Worm (Caenorhabditis elegans) whole organism, young adult: ENCODE measurements around the gene lnkn-1.
A peak's percentile ranks its signal among the peaks of the same experiment; 100 is the strongest.

Source experiments
- B0336.3 ChIP-seq: fragments of 200-800 bp; sonication (Bioruptor generic); IDR thresholded peaks from 2 replicates; pipeline ENCODE4 v1.3.6; 2022; ENCODE audit warnings: missing genetic modification characterization, missing compliant biosample characterization
- Y67H2A.10 ChIP-seq: fragments of 200-800 bp; sonication (Bioruptor generic); conservative IDR thresholded peaks from 2 replicates; pipeline ENCODE4 v1.3.6; 2022; ENCODE audit warnings: missing genetic modification reagents, missing genetic modification characterization, missing compliant biosample characterization
- ZK185.1 ChIP-seq: sonication (generic microtip); optimal IDR thresholded peaks from 2 replicates; lab custom pipeline; 2016; ENCODE audit warnings: mild to moderate bottlenecking, missing genetic modification characterization, missing compliant biosample characterization; ENCODE audit not compliant: poor library complexity, severe bottlenecking
- dpl-1 ChIP-seq: fragments of 150-350 bp; optimal IDR thresholded peaks from 2 replicates; lab custom pipeline; 2014; ENCODE audit warnings: missing biosample characterization, missing genetic modification reagents, missing genetic modification characterization
- him-1 ChIP-seq: sonication (generic microtip); optimal IDR thresholded peaks from 2 replicates; lab custom pipeline; 2016; ENCODE audit warnings: missing genotype, missing genetic modification reagents, missing genetic modification characterization, missing compliant biosample characterization
- mes-4 ChIP-seq: sonication (generic microtip); optimal IDR thresholded peaks from 2 replicates; lab custom pipeline; 2016; ENCODE audit warnings: missing genotype, missing genetic modification characterization, missing compliant biosample characterization
- nfyb-1 ChIP-seq: fragments of 200-800 bp; sonication (Bioruptor generic); IDR thresholded peaks from 2 replicates; pipeline ENCODE4 v1.3.6; 2022; ENCODE audit warnings: missing genetic modification reagents, missing genetic modification characterization, missing compliant biosample characterization
- sea-2 ChIP-seq: fragments of 200-800 bp; sonication (Bioruptor generic); IDR thresholded peaks from 2 replicates; pipeline ENCODE4 v1.3.6; 2022; ENCODE audit warnings: missing genetic modification characterization, missing compliant biosample characterization
- snpc-4 ChIP-seq, 5 experiments: fragments of 150-350 bp in 1 of 5; sonication (generic microtip) in 4 of 5; optimal IDR thresholded peaks; 2 replicates each; lab custom pipeline; 2014 to 2018; ENCODE audit warnings: missing genetic modification characterization in 5 of 5, missing biosample characterization in 3 of 5, antibody characterized with exemption in 2 of 5, mild to moderate bottlenecking in 2 of 5, missing compliant biosample characterization in 2 of 5, missing genotype in 2 of 5, moderate library complexity in 2 of 5, missing genetic modification reagents in 1 of 5

DNA sequence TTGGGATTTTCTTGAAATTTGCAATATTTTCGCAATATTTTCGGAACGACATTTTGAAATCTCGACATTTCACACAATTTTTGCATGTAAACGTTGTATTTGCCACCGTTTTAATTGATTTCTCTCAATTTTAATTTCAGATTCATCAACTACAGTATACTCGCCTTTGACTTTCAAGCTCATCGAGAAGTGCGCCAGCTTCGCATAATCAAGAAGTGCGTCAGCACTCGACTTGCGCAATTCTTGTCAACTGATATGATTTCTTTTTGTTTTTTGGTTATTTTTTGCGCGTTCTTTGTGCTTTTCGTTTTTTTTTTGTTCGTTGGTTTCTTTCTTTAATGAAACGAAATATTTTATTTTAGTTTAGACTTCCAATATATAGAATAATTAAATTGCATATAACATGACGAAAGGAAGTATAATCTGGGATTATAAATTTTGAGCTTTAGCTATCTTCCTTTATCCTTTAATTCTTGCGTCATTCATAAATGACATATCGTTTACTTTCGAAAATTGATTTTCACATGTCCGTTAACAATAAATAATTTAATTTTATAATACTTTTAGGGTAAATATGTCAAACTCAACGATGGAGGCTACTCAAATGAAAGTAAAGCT, 2.7 kb upstream of the lnkn-1 start, which contains the start of gene famh-136:
- TF ChIP-seq B0336.3 (GFP tag; lab: Robert Waterston, UW), result peak; percentile 82
- TF ChIP-seq Y67H2A.10 (GFP tag; lab: Robert Waterston, UW), result 0 out of 2 replicates have a peak, but pooled peaks have one; percentile 20
- peak; percentile 80 for TF ChIP-seq nfyb-1 (GFP tag; lab: Robert Waterston, UW)
- peak; percentile 12 for TF ChIP-seq him-1
- peak; percentile 62 for TF ChIP-seq dpl-1
- TF ChIP-seq mes-4, result no peak
- TF ChIP-seq ZK185.1, result peak; percentile 46
- no peak for TF ChIP-seq sea-2
- peak; percentile 53 for TF ChIP-seq snpc-4 (GFP tag; optimal IDR thresholded peaks at IDR 0.05; lab: Kevin White, UChicago)
- peak; percentile 50 to 74 (median 64) for TF ChIP-seq snpc-4 (tag; optimal IDR thresholded peaks at IDR 0.05; lab: Kevin White, UChicago)
